Fruit fly (Drosophila melanogaster) whole organism: ENCODE results near the gene Pi3K21B.
A peak's percentile ranks its signal among the peaks of the same experiment; 100 is the strongest.

ENCODE experiments used
- CG8478 ChIP-seq: fragments of >200 bp; optimal IDR thresholded peaks from 2 replicates; lab custom pipeline; 2018; ENCODE audit warnings: inconsistent platforms
- Dll ChIP-seq: fragments of >200 bp; optimal IDR thresholded peaks from 2 replicates; lab custom pipeline; 2017
- EcR ChIP-seq, 2 experiments: fragments of >200 bp; optimal IDR thresholded peaks; 2 replicates each; lab custom pipeline; 2017; ENCODE audit warnings: missing biosample characterization in 2 of 2, missing genetic modification characterization in 2 of 2, missing genetic modification reagents in 2 of 2
- pan ChIP-seq: fragments of >200 bp; optimal IDR thresholded peaks from 2 replicates; lab custom pipeline; 2017
- psq ChIP-seq: fragments of >200 bp; optimal IDR thresholded peaks from 2 replicates; lab custom pipeline; 2017
- usp ChIP-seq: fragments of >200 bp; optimal IDR thresholded peaks from 2 replicates; lab custom pipeline; 2017; ENCODE audit warnings: missing biosample characterization, missing genetic modification characterization, mixed read lengths

Gene Pi3K21B

DNA sequence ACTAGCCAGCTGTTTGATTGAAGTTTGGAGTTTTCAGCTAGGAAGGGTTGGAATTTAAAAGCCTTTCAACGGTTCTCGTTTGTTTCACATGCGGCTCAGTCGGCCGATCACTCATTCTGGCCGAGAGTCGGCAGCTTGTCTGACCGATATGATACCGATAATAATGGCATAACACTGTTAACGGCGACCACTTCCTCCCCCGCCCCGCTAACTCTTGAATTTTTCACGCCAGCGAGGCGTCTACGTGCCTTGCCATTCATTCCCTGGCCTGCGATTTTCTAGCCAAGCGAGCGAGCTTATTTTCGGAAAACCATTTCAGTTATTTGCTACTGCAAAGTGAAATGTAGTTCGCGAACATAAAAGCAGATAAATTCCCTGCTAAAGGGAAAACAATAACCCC is 2.3 kb downstream of the Pi3K21B start:
- TF ChIP-seq usp (GFP tag; lab: Kevin White, UChicago) (no peak), pan (lab: Kevin White, UChicago) (no peak), EcR (GFP tag; optimal IDR thresholded peaks at IDR 0.05; lab: Kevin White, UChicago) (no peak), Dll (no peak), psq (lab: Kevin White, UChicago) (no peak), CG8478 (lab: Kevin White, UChicago) (no peak)

DNA sequence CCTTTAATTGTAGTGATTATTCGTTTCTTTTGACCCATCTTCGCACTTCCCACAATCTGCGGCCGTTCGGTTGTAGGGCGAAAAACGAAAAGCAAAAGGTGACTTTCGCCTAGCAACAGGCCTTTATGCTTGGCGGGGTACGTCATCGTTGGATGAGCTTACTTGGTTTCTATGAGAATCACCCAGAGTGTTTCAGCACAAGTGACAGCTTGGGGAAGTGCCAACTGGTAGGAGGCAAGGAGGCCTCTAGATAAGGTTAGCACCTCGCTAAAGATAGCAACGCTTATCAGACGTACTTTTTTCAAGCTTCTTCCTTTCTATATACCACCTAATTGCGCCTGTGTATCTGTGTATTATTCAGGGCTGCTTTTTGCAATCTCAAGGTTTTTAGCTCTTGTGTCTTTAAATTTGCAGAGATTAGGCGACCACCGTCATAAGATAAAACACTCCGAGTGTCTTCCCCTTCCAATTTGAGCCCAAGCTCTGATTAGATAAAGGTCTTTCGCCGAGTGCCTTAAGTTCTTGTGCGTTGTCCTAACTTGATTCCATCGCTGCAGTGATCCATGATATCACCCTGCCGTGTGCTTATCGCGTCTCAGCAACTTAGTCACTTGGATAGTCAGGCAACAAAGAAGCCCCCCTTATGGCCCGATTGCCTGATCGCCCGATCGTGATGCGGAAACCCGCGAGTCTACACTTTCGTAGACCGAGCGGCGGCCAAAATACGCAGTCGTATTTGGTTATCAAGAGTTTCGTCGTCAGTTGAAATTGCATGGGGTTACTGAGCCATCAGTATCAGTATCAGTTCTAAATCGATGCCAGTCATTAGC is 3.4 kb downstream of the Pi3K21B start:
- TF ChIP-seq usp (GFP tag; lab: Kevin White, UChicago) = no peak
- TF ChIP-seq psq (lab: Kevin White, UChicago) = no peak
- TF ChIP-seq CG8478 (lab: Kevin White, UChicago) = no peak
- TF ChIP-seq Dll = no peak
- TF ChIP-seq pan (lab: Kevin White, UChicago) = no peak
- no peak for TF ChIP-seq EcR (GFP tag; optimal IDR thresholded peaks at IDR 0.05; lab: Kevin White, UChicago)

DNA sequence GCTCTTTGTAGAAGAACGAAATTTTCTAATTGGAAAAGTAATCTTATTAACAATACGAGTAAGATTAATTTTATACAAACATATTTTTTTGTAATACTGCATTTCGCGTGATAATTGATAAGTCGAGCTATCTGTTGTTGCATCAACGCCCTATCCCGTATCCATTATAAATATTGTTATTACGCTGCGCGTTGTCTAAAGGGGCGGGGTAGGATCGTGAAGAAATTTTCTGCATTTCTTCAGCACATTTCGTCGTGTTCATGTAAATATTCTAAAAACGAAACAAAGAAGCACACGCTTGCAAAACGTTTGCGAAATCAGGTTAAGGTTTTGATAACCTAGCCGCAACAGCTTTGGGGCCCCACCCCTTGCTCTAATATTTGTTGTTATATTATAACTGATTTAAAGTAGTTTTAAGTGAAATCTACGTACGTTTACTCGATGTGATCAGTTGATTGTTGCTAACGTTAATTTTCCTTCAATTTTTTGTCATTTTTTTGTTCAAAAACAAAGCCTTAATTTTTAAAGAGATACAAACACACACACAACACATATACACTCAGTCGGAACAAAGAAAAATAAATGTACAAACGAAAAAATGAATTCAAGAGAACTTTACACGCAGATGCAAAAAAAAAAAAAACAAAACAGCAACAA is 5.8 kb downstream of the Pi3K21B start:
- TF ChIP-seq EcR (GFP tag; optimal IDR thresholded peaks at IDR 0.05; lab: Kevin White, UChicago) = no peak
- no peak for TF ChIP-seq pan (lab: Kevin White, UChicago)
- no peak for TF ChIP-seq usp (GFP tag; lab: Kevin White, UChicago)
- TF ChIP-seq CG8478 (lab: Kevin White, UChicago) = no peak
- no peak for TF ChIP-seq Dll
- no peak for TF ChIP-seq psq (lab: Kevin White, UChicago)

DNA sequence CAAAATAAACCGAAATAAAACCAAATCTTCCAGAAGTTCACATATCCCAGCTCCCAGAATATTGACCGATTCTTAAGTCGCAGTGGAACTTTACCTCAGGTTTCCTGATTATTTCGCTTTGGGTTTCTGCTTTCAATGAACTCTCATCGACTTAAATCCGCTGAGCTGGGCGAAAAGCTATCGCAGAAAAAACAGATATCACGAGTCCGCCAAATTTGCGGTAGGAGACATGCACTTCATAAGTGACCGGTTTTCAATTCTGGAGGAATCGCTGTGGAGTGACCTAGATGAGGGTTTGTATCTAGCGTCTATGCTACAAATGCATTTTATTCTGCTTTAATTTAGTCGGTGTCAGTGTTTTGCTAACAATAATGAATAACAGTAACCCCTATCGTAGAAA is 7.5 kb downstream of the Pi3K21B start:
- TF ChIP-seq CG8478 (lab: Kevin White, UChicago) (no peak), pan (lab: Kevin White, UChicago) (no peak), EcR (GFP tag; optimal IDR thresholded peaks at IDR 0.05; lab: Kevin White, UChicago) (no peak), Dll (no peak), usp (GFP tag; lab: Kevin White, UChicago) (no peak), psq (lab: Kevin White, UChicago) (no peak)

DNA sequence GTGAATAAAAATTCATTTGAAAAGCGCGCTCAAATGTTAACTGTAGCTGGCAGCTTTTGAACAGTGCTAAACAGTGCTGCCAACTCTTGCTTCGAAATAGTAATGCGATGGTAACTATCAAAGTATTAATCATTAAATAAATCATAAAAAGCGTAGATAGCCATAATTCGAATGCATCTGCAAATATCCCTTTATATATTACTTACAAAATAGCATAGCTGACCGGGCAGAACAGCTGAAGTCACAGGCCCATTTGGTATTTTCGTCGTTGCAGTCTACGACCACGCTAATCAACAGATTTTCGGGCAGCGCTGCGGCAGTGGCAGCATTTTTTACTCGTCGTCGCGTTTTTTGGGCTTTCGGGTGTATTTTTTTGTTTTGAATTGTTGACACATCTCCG is 8.0 kb downstream of the Pi3K21B start, which contains the start of gene Plc21C:
TSS of gene Plc21C (plus strand) at position 290 of the 400 bp plus-strand sequence.
- no peak for TF ChIP-seq usp (GFP tag; lab: Kevin White, UChicago)
- no peak for TF ChIP-seq psq (lab: Kevin White, UChicago)
- TF ChIP-seq pan (lab: Kevin White, UChicago) = no peak
- no peak for TF ChIP-seq Dll
- no peak for TF ChIP-seq CG8478 (lab: Kevin White, UChicago)
- TF ChIP-seq EcR (GFP tag; optimal IDR thresholded peaks at IDR 0.05; lab: Kevin White, UChicago) = no peak

DNA sequence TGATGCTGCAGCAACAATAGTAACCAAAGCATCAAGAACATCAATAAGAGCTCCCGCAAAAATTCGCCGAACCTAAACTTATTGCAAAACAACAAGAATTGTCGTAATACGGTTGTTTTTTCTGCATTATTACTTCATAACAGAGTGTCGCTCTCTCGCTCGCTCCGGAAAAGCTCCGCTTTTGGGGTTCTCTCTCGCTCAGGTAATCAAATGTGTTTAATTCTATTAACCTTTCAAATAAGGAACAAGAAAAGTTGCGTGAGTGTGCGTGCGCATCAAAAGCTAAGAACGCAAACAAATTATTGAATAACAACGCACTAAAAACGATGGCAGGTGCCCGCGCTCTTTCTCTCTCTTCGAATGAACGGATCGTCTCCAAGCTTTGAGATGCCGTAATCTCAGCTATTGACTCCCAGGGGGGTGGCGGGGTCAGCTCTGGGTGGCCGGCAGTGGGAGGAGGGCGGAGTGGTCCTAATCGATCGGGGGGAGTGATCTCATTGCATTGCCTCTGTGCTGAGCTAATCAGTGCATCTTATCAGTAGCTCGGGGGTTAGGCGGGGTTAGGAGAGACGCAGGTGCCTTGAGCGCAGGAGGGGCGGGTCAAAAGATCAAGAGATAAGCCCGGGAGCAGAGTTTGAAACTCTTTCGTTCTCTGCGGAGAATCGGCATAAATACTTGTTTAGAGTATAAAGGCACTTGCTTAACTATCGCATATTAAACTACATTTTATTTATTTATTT is 8.7 kb downstream of the Pi3K21B start:
- TF ChIP-seq Dll = no peak
- TF ChIP-seq EcR (GFP tag; optimal IDR thresholded peaks at IDR 0.05; lab: Kevin White, UChicago) = no peak
- TF ChIP-seq psq (lab: Kevin White, UChicago) = no peak
- no peak for TF ChIP-seq pan (lab: Kevin White, UChicago)
- no peak for TF ChIP-seq usp (GFP tag; lab: Kevin White, UChicago)
- no peak for TF ChIP-seq CG8478 (lab: Kevin White, UChicago)

DNA sequence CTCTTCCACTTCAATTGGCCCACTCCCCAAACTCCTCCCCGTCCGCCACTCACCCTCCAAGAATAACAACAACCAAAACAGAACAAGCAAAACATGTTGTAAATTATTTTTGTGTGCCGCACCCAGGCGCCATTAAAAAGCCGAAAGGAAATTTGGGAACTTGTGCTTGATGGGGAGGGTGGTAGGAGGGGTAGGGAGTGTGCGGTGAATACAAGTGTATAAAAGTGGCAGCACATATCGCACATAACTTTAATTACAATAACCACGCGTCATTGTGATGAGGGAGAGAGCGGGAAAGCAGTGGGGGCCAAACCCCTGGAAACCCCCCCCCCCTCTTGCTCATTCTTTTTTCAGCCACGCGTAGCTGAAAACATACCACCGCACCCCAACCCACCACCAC is 9.4 kb downstream of the Pi3K21B start:
- TF ChIP-seq EcR (GFP tag; optimal IDR thresholded peaks at IDR 0.05; lab: Kevin White, UChicago) (no peak), pan (lab: Kevin White, UChicago) (no peak), Dll (no peak), usp (GFP tag; lab: Kevin White, UChicago) (no peak), psq (lab: Kevin White, UChicago) (no peak), CG8478 (lab: Kevin White, UChicago) (no peak)

DNA sequence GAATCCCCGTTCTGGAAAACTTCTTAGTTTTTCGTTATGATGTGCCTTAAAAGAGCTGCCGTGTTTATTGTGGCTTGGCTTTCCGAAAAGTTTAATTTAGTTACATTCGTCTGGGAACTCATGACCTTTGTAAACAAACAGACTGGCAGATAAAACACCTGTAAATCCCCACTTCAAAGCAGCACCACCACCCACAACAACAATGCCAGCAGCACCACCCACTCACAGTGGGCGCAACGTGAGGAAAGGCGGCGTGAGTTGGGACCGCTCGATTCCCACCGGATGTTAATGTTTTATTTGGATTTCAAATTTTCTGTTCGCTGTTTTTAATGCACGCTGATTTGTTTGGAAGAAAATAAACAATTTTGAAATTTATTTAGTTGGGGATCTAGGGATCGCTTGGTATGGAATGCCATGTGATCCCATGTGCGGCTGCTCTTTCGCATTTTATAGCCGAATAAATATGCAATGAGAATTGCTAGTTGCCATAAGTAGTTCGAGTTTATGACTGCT is 10.6 kb downstream of the Pi3K21B start:
- TF ChIP-seq CG8478 (lab: Kevin White, UChicago) (no peak), pan (lab: Kevin White, UChicago) (no peak), Dll (no peak), EcR (GFP tag; optimal IDR thresholded peaks at IDR 0.05; lab: Kevin White, UChicago) (no peak), usp (GFP tag; lab: Kevin White, UChicago) (no peak), psq (lab: Kevin White, UChicago) (no peak)

DNA sequence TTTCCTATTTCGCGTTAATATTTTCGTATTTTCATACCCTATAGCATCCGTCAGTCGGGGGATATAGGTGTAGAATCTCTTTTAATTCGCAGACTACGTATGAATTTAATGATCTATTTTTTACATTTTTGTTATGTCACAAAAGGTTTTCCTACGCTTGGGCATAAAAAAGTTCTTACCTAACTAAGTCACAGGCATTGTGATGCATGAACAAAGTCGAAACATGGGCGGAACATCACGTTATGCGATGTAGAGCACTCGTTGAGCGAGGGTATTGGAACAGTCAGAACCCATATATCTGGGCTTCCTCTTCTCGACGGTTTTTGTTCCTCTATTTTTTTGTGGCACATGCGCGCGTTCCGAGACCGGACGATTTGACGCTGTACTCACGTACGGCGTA is 11.5 kb downstream of the Pi3K21B start:
- TF ChIP-seq CG8478 (lab: Kevin White, UChicago) (no peak), pan (lab: Kevin White, UChicago) (peak; percentile 73)

DNA sequence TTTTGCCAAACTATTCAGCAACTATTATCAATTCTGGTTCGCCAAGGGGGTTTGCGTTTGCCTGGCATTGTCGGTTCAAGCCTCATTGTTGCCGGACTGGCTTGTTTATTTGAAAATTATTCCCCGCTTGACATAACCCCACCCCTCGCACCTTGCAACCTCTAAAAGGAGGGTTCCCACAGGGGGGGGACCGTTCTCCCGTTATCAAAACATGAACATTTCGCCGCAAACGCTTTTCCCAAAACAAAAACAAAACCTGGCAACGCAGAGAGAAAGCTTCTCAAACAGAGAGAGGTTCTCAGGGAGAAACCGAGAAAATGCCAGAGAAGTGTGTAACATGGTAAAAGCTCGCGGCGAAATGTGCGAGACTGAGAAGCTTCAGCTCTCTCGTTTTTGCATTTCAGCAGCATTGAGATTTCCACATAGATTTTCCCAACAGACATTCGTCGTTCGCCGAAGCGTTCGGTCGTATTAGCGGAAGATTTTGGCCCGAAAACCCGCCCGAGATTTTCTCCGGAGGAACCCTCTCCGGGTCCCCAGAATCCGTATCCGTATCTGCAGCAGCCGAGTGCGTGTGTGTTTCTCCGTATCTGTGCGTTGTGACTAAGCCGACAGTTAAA is 12.2 kb downstream of the Pi3K21B start:
- TF ChIP-seq EcR (GFP tag; optimal IDR thresholded peaks at IDR 0.05; lab: Kevin White, UChicago) = no peak
- no peak for TF ChIP-seq psq (lab: Kevin White, UChicago)
- peak; percentile 11 for TF ChIP-seq Dll
- no peak for TF ChIP-seq usp (GFP tag; lab: Kevin White, UChicago)
- TF ChIP-seq pan (lab: Kevin White, UChicago) = no peak
- no peak for TF ChIP-seq CG8478 (lab: Kevin White, UChicago)
